Fruit fly (Drosophila melanogaster) whole organism, embryonic: Measurements from ENCODE around the gene Cby.

Source experiments
- Bteb2 ChIP-seq: fragments of 200-800 bp; sonication (Bioruptor generic); optimal IDR thresholded peaks from 2 replicates; lab custom pipeline; 2016; ENCODE audit warnings: missing biosample characterization, missing genetic modification characterization
- CG12219 ChIP-seq: fragments of 200-800 bp; sonication (Bioruptor generic); optimal IDR thresholded peaks from 3 replicates; lab custom pipeline; 2018; ENCODE audit warnings: missing biosample characterization, mild to moderate bottlenecking, missing genetic modification characterization
- CG12236 ChIP-seq: fragments of 200-800 bp; sonication (Bioruptor generic); optimal IDR thresholded peaks from 2 replicates; lab custom pipeline; 2016; ENCODE audit warnings: missing biosample characterization, missing genetic modification characterization
- CG12659 ChIP-seq: fragments of 200-800 bp; sonication (Bioruptor generic); optimal IDR thresholded peaks from 3 replicates; lab custom pipeline; 2017; ENCODE audit warnings: mild to moderate bottlenecking, missing biosample characterization, missing genetic modification reagents, missing genetic modification characterization
- CG15601 ChIP-seq: fragments of 200-800 bp; sonication (Bioruptor generic); optimal IDR thresholded peaks from 3 replicates; lab custom pipeline; 2019; ENCODE audit warnings: missing biosample characterization, mild to moderate bottlenecking, missing genetic modification characterization, moderate library complexity
- CG17361 ChIP-seq: fragments of 200-800 bp; sonication (Bioruptor generic); IDR thresholded peaks from 3 replicates; pipeline ENCODE4 v1.3.6; 2022; ENCODE audit warnings: missing biosample characterization, missing genetic modification characterization
- CG18599 ChIP-seq: fragments of 200-800 bp; sonication (Bioruptor generic); optimal IDR thresholded peaks from 3 replicates; lab custom pipeline; 2017; ENCODE audit warnings: missing biosample characterization, missing genetic modification characterization, mild to moderate bottlenecking, moderate library complexity, missing genetic modification reagents
- CG31224 ChIP-seq: fragments of 200-800 bp; sonication (Bioruptor generic); IDR thresholded peaks from 2 replicates; pipeline ENCODE4 v1.3.6; 2022; ENCODE audit warnings: missing biosample characterization, missing genetic modification characterization
- CG3163 ChIP-seq: fragments of 200-800 bp; sonication (Bioruptor generic); optimal IDR thresholded peaks from 3 replicates; lab custom pipeline; 2016; ENCODE audit warnings: missing biosample characterization, missing genetic modification characterization
- CG34422 ChIP-seq: fragments of 200-800 bp; sonication (Bioruptor generic); IDR thresholded peaks from 3 replicates; pipeline ENCODE4 v1.3.6; 2022; ENCODE audit warnings: missing biosample characterization, missing genetic modification characterization
- CG4820 ChIP-seq: fragments of 200-800 bp; sonication (Bioruptor generic); optimal IDR thresholded peaks from 3 replicates; lab custom pipeline; 2016; ENCODE audit warnings: missing biosample characterization, missing genetic modification characterization
- CG4854 ChIP-seq: fragments of 200-800 bp; sonication (Bioruptor generic); optimal IDR thresholded peaks from 2 replicates; lab custom pipeline; 2016; ENCODE audit warnings: missing biosample characterization, missing genetic modification characterization, inconsistent platforms
- CG5245 ChIP-seq: fragments of 200-800 bp; sonication (Bioruptor generic); optimal IDR thresholded peaks from 3 replicates; lab custom pipeline; 2016; ENCODE audit warnings: missing biosample characterization, missing genetic modification characterization
- CG6254 ChIP-seq: fragments of 200-800 bp; sonication (Bioruptor generic); optimal IDR thresholded peaks from 3 replicates; lab custom pipeline; 2017; ENCODE audit warnings: mild to moderate bottlenecking, missing biosample characterization, missing genetic modification reagents, missing genetic modification characterization
- CG6765 ChIP-seq: fragments of 200-800 bp; sonication (Bioruptor generic); optimal IDR thresholded peaks from 3 replicates; lab custom pipeline; 2017; ENCODE audit warnings: missing biosample characterization, mild to moderate bottlenecking, missing genetic modification characterization
- CG7786 ChIP-seq: fragments of 200-800 bp; sonication (Bioruptor generic); optimal IDR thresholded peaks from 2 replicates; lab custom pipeline; 2016; ENCODE audit warnings: missing biosample characterization, missing genetic modification characterization
- CHES-1-like ChIP-seq: fragments of 200-800 bp; sonication (Bioruptor generic); optimal IDR thresholded peaks from 2 replicates; lab custom pipeline; 2016; ENCODE audit warnings: missing biosample characterization, missing genetic modification characterization
- Deaf1 ChIP-seq: fragments of 200-800 bp; optimal IDR thresholded peaks from 3 replicates; lab custom pipeline; 2019; ENCODE audit warnings: missing biosample characterization, mild to moderate bottlenecking, missing genetic modification characterization, moderate library complexity
- Dp ChIP-seq: fragments of 200-800 bp; sonication (Bioruptor generic); optimal IDR thresholded peaks from 2 replicates; lab custom pipeline; 2018; ENCODE audit warnings: missing biosample characterization, mild to moderate bottlenecking, missing genetic modification characterization, moderate library complexity
- Ets97D ChIP-seq: fragments of 200-800 bp; sonication (Bioruptor generic); optimal IDR thresholded peaks from 3 replicates; lab custom pipeline; 2016; ENCODE audit warnings: missing biosample characterization, missing genetic modification characterization
- HLH4C ChIP-seq: fragments of 200-800 bp; sonication (Bioruptor generic); IDR thresholded peaks from 3 replicates; pipeline ENCODE4 v1.3.6; 2022; ENCODE audit warnings: missing biosample characterization, missing genetic modification characterization; ENCODE audit not compliant: partially characterized antibody
- Nf-YA ChIP-seq: fragments of 200-800 bp; sonication (Bioruptor generic); IDR thresholded peaks from 2 replicates; pipeline ENCODE4 v1.3.6; 2022; ENCODE audit warnings: missing biosample characterization, missing genetic modification characterization
- Rfx ChIP-seq: fragments of 200-800 bp; sonication (Bioruptor generic); IDR thresholded peaks from 2 replicates; pipeline ENCODE4 v1.3.6; 2022; ENCODE audit warnings: missing biosample characterization, missing genetic modification characterization
- YL-1 ChIP-seq: fragments of 200-800 bp; sonication (Bioruptor generic); optimal IDR thresholded peaks from 3 replicates; lab custom pipeline; 2017; ENCODE audit warnings: missing biosample characterization, mild to moderate bottlenecking, missing genetic modification characterization
- abd-A ChIP-seq: fragments of 200-800 bp; sonication (Bioruptor generic); optimal IDR thresholded peaks from 3 replicates; lab custom pipeline; 2019; ENCODE audit warnings: missing biosample characterization, mild to moderate bottlenecking, missing genetic modification characterization, moderate library complexity
- al ChIP-seq: fragments of 200-800 bp; sonication (Bioruptor generic); IDR thresholded peaks from 2 replicates; pipeline ENCODE4 v1.3.6; 2022; ENCODE audit warnings: missing biosample characterization, missing genetic modification characterization
- bab2 ChIP-seq: fragments of 200-800 bp; sonication (Bioruptor generic); optimal IDR thresholded peaks from 2 replicates; lab custom pipeline; 2016; ENCODE audit warnings: missing biosample characterization, missing genetic modification characterization
- cas ChIP-seq: fragments of 200-800 bp; sonication (Bioruptor generic); IDR thresholded peaks from 2 replicates; pipeline ENCODE4 v1.3.6; 2022; ENCODE audit warnings: missing biosample characterization, missing genetic modification characterization
- da ChIP-seq: fragments of 200-800 bp; sonication (Bioruptor generic); optimal IDR thresholded peaks from 2 replicates; lab custom pipeline; 2016; ENCODE audit warnings: missing biosample characterization, missing genetic modification characterization
- dimm ChIP-seq: fragments of 200-800 bp; sonication (Bioruptor generic); IDR thresholded peaks from 2 replicates; pipeline ENCODE4 v1.3.6; 2022; ENCODE audit warnings: missing biosample characterization, missing genetic modification characterization
- dm ChIP-seq: fragments of 200-800 bp; sonication (Bioruptor generic); optimal IDR thresholded peaks from 3 replicates; lab custom pipeline; 2016; ENCODE audit warnings: missing biosample characterization, missing genetic modification characterization
- dysf ChIP-seq: fragments of 200-800 bp; sonication (Bioruptor generic); IDR thresholded peaks from 3 replicates; pipeline ENCODE4 v1.3.6; 2022; ENCODE audit warnings: missing biosample characterization, missing genetic modification characterization
- en ChIP-seq: fragments of 200-800 bp; sonication (Bioruptor generic); optimal IDR thresholded peaks from 2 replicates; lab custom pipeline; 2016; ENCODE audit warnings: missing biosample characterization, missing genetic modification characterization
- eve ChIP-seq, 2 experiments: fragments of >200 bp; optimal IDR thresholded peaks; 2 replicates each; lab custom pipeline; 2017; ENCODE audit warnings: missing biosample characterization in 2 of 2, missing genetic modification characterization in 2 of 2
- ftz-f1 ChIP-seq: fragments of 200-800 bp; sonication (Bioruptor generic); optimal IDR thresholded peaks from 2 replicates; lab custom pipeline; 2016; ENCODE audit warnings: missing biosample characterization, missing genetic modification characterization
- hbn ChIP-seq: fragments of 200-800 bp; sonication (Bioruptor generic); IDR thresholded peaks from 2 replicates; pipeline ENCODE4 v1.3.6; 2022; ENCODE audit warnings: missing biosample characterization, missing genetic modification characterization; ENCODE audit not compliant: partially characterized antibody
- hkb ChIP-seq, 2 experiments: fragments of 200-800 bp in 1 of 2; fragments of >200 bp in 1 of 2; sonication (Bioruptor generic) in 1 of 2; IDR thresholded peaks in 1 of 2; optimal IDR thresholded peaks in 1 of 2; 2 replicates each; pipeline versions ENCODE4 v1.3.6 to Lab custom; 2017 to 2022; ENCODE audit warnings: missing biosample characterization in 1 of 2, missing genetic modification characterization in 1 of 2
- kah ChIP-seq: fragments of 200-800 bp; sonication (Bioruptor generic); optimal IDR thresholded peaks from 2 replicates; lab custom pipeline; 2018; ENCODE audit warnings: missing biosample characterization, mild to moderate bottlenecking, missing genetic modification characterization
- kay ChIP-seq: fragments of 200-800 bp; sonication (Bioruptor generic); optimal IDR thresholded peaks from 2 replicates; lab custom pipeline; 2016; ENCODE audit warnings: missing biosample characterization, missing genetic modification characterization
- nerfin-2 ChIP-seq: fragments of 200-800 bp; sonication (Bioruptor generic); IDR thresholded peaks from 2 replicates; pipeline ENCODE4 v1.3.6; 2022; ENCODE audit warnings: missing biosample characterization, missing genetic modification characterization; ENCODE audit not compliant: partially characterized antibody
- otp ChIP-seq: fragments of 200-800 bp; sonication (Bioruptor generic); IDR thresholded peaks from 3 replicates; pipeline ENCODE4, ENCODE4 v1.3.6; 2022; ENCODE audit warnings: missing biosample characterization, missing genetic modification characterization
- pfk ChIP-seq: fragments of 200-800 bp; sonication (Bioruptor generic); optimal IDR thresholded peaks from 2 replicates; lab custom pipeline; 2018; ENCODE audit warnings: missing biosample characterization, mild to moderate bottlenecking, missing genetic modification characterization, moderate library complexity
- pho ChIP-seq: fragments of 200-800 bp; sonication (Bioruptor generic); optimal IDR thresholded peaks from 2 replicates; lab custom pipeline; 2016; ENCODE audit warnings: missing biosample characterization, missing genetic modification characterization
- rib ChIP-seq: fragments of 200-800 bp; sonication (Bioruptor generic); IDR thresholded peaks from 2 replicates; pipeline ENCODE4 v1.3.6; 2022; ENCODE audit warnings: missing biosample characterization, missing genetic modification characterization
- run ChIP-seq: fragments of 200-800 bp; sonication (Bioruptor generic); optimal IDR thresholded peaks from 3 replicates; lab custom pipeline; 2018; ENCODE audit warnings: missing biosample characterization, mild to moderate bottlenecking, missing genetic modification characterization
- sr ChIP-seq: fragments of 200-800 bp; sonication (Bioruptor generic); IDR thresholded peaks from 3 replicates; pipeline ENCODE4 v1.3.6; 2022; ENCODE audit warnings: missing biosample characterization, missing genetic modification characterization
- sug ChIP-seq: fragments of 200-800 bp; optimal IDR thresholded peaks from 2 replicates; lab custom pipeline; 2019; ENCODE audit warnings: missing biosample characterization, mild to moderate bottlenecking, missing genetic modification characterization, moderate library complexity
- tgo ChIP-seq: fragments of 200-800 bp; sonication (Bioruptor generic); IDR thresholded peaks from 3 replicates; pipeline ENCODE4 v1.3.6; 2022; ENCODE audit warnings: missing biosample characterization, missing genetic modification characterization
- tin ChIP-seq: fragments of 200-800 bp; sonication (Bioruptor generic); optimal IDR thresholded peaks from 3 replicates; lab custom pipeline; 2016; ENCODE audit warnings: missing biosample characterization, missing genetic modification characterization
- zen2 ChIP-seq: fragments of 200-800 bp; sonication (Bioruptor generic); IDR thresholded peaks from 3 replicates; pipeline ENCODE4 v1.3.6; 2022; ENCODE audit warnings: missing biosample characterization, missing genetic modification characterization; ENCODE audit not compliant: partially characterized antibody

Cby gene

dm6 chr3R:21828040-21828526 is 39.7 kb upstream of the Cby start (continued):
- no peak for TF ChIP-seq Bteb2 (GFP tag; lab: Kevin White, UChicago)
- peak; percentile 55; the same call in 1 of the 2 replicates for TF ChIP-seq nerfin-2
- no peak for TF ChIP-seq cas (GFP tag; lab: Robert Waterston, UW)
- TF ChIP-seq pho = no peak
- TF ChIP-seq dimm (GFP tag; lab: Robert Waterston, UW) = peak; percentile 53
- peak; percentile 10 for TF ChIP-seq Deaf1 (tag; lab: Kevin White, UChicago)
- TF ChIP-seq CG12659 = peak; percentile 26
- no peak for TF ChIP-seq kah (GFP tag; lab: Kevin White, UChicago)
- TF ChIP-seq sr = no peak
- TF ChIP-seq Nf-YA (GFP tag; lab: Robert Waterston, UW) = no peak
- no peak for TF ChIP-seq CG18599 (GFP tag; lab: Kevin White, UChicago)
- no peak for TF ChIP-seq Dp (GFP tag; lab: Kevin White, UChicago)
- no peak for TF ChIP-seq ftz-f1 (GFP tag; lab: Kevin White, UChicago)
- TF ChIP-seq CG5245 (GFP tag; lab: Kevin White, UChicago) = peak; percentile 50
- peak; percentile 78 for TF ChIP-seq CG4820 (GFP tag; lab: Kevin White, UChicago)
- no peak for TF ChIP-seq hbn (GFP tag; lab: Robert Waterston, UW)
- peak; percentile 79 for TF ChIP-seq CG7786 (GFP tag; lab: Kevin White, UChicago)
- peak in 1 of 2 experiments; percentile 95 for TF ChIP-seq eve (GFP tag; optimal IDR thresholded peaks at IDR 0.05; lab: Kevin White, UChicago)
- peak; percentile 24; the same call in 1 of the 2 replicates for TF ChIP-seq CG31224 (GFP tag; lab: Robert Waterston, UW)
- TF ChIP-seq Rfx (GFP tag; lab: Robert Waterston, UW) = peak; percentile 27; the same call in 1 of the 2 replicates
- peak; percentile 68; the same call in 2 of the 3 replicates for TF ChIP-seq dysf (GFP tag; lab: Robert Waterston, UW)
- TF ChIP-seq sug (tag; lab: Kevin White, UChicago) = no peak
- peak; percentile 81 for TF ChIP-seq bab2 (GFP tag; lab: Kevin White, UChicago)
- peak; percentile 92 for TF ChIP-seq CG15601 (tag; lab: Kevin White, UChicago)
- peak; percentile 70 for TF ChIP-seq CG12219
- peak; percentile 88 for TF ChIP-seq otp
- no peak for TF ChIP-seq CG6765 (GFP tag; lab: Kevin White, UChicago)
- TF ChIP-seq Ets97D (GFP tag; lab: Kevin White, UChicago) = no peak
- TF ChIP-seq YL-1 (GFP tag; lab: Kevin White, UChicago) = no peak
- TF ChIP-seq dm = peak; percentile 47
- TF ChIP-seq hkb (optimal IDR thresholded peaks at IDR 0.05; lab: Kevin White, UChicago) = no peak
- TF ChIP-seq hkb (GFP tag; IDR thresholded peaks at IDR 0.05; lab: Robert Waterston, UW) = peak; percentile 67
- peak; percentile 66 for TF ChIP-seq CG17361
- TF ChIP-seq run (tag; lab: Kevin White, UChicago) = no peak
- TF ChIP-seq pfk (GFP tag; lab: Kevin White, UChicago) = no peak
- peak; percentile 1 for TF ChIP-seq CG4854 (GFP tag; lab: Kevin White, UChicago)
- peak; percentile 53 for TF ChIP-seq CG3163 (GFP tag; lab: Kevin White, UChicago)

- TF ChIP-seq CG6254 (GFP tag; lab: Kevin White, UChicago) (peak; percentile 75), en (GFP tag; lab: Kevin White, UChicago) (no peak), zen2 (GFP tag; lab: Robert Waterston, UW) (no peak), HLH4C (GFP tag; lab: Robert Waterston, UW) (no peak), kay (GFP tag; lab: Kevin White, UChicago) (no peak), rib (GFP tag; lab: Robert Waterston, UW) (0 out of 2 replicates have a peak, but pooled peaks have one; percentile 9), CHES-1-like (no peak), kah (GFP tag; lab: Kevin White, UChicago) (no peak), CG12236 (GFP tag; lab: Kevin White, UChicago) (no peak), tgo (GFP tag; lab: Robert Waterston, UW) (peak; percentile 52; the same call in 1 of the 3 replicates), abd-A (tag; lab: Kevin White, UChicago) (peak; percentile 60), tin (GFP tag; lab: Kevin White, UChicago) (peak; percentile 72), CG34422 (GFP tag; lab: Robert Waterston, UW) (peak; percentile 55; the same call in 2 of the 3 replicates), al (GFP tag; lab: Robert Waterston, UW) (no peak), da (GFP tag; lab: Kevin White, UChicago) (no peak)
These were observed 38.9 kb upstream of the Cby start for dm6 chr3R:21828785-21829486.
